Worm (Caenorhabditis elegans) whole organism, L1 larva: Measurements from ENCODE around the gene efn-4.

ENCODE experiments used
- F16B12.6 ChIP-seq: fragments of 150-350 bp; optimal IDR thresholded peaks from 2 replicates; lab custom pipeline; 2014; ENCODE audit warnings: missing biosample characterization, missing genetic modification characterization
- Y116A8C.19 ChIP-seq: sonication (generic microtip); optimal IDR thresholded peaks from 2 replicates; lab custom pipeline; 2016; ENCODE audit warnings: missing compliant biosample characterization, missing genetic modification characterization, borderline replicate concordance
- aha-1 ChIP-seq: fragments of 150-350 bp; optimal IDR thresholded peaks from 2 replicates; lab custom pipeline; 2014; ENCODE audit warnings: missing biosample characterization, missing genetic modification characterization
- alr-1 ChIP-seq: fragments of 200-800 bp; sonication (Bioruptor generic); optimal IDR thresholded peaks from 2 replicates; lab custom pipeline; 2018; ENCODE audit warnings: borderline replicate concordance, mild to moderate bottlenecking, missing genetic modification characterization, missing compliant biosample characterization
- aly-2 ChIP-seq: fragments of 150-350 bp; optimal IDR thresholded peaks from 2 replicates; lab custom pipeline; 2014; ENCODE audit warnings: missing biosample characterization, missing genetic modification characterization
- ama-1 ChIP-seq: fragments of 150-350 bp; optimal IDR thresholded peaks from 2 replicates; lab custom pipeline; 2014
- ceh-8 ChIP-seq: fragments of 200-800 bp; sonication (Bioruptor generic); optimal IDR thresholded peaks from 2 replicates; lab custom pipeline; 2018; ENCODE audit warnings: mild to moderate bottlenecking, missing genetic modification characterization, moderate library complexity, missing compliant biosample characterization
- ceh-88 ChIP-seq: fragments of 200-800 bp; sonication (Bioruptor generic); IDR thresholded peaks from 2 replicates; pipeline ENCODE4 v1.3.6; 2022; ENCODE audit warnings: missing genetic modification characterization, missing compliant biosample characterization
- dsc-1 ChIP-seq: sonication (generic microtip); optimal IDR thresholded peaks from 2 replicates; lab custom pipeline; 2016; ENCODE audit warnings: mild to moderate bottlenecking, missing genetic modification characterization, missing compliant biosample characterization
- efl-1 ChIP-seq, 4 experiments: fragments of 150-350 bp; optimal IDR thresholded peaks in 3 of 4; peaks in 1 of 4; 1 replicate in 1 of 4; 2 replicates in 3 of 4; lab custom pipeline; 2014; ENCODE audit warnings: missing biosample characterization in 2 of 4, missing genetic modification characterization in 2 of 4, missing genetic modification reagents in 2 of 4
- elt-3 ChIP-seq, 6 experiments: fragments of 150-350 bp in 1 of 6; sonication (generic microtip); optimal IDR thresholded peaks; 2 replicates each; lab custom pipeline; 2017 to 2018; ENCODE audit warnings: missing biosample characterization in 6 of 6, missing genetic modification characterization in 6 of 6, inconsistent platforms in 1 of 6
- ets-5 ChIP-seq: fragments of 200-800 bp; sonication (Bioruptor generic); IDR thresholded peaks from 2 replicates; pipeline ENCODE4 v1.3.6; 2022; ENCODE audit warnings: missing genetic modification characterization, missing compliant biosample characterization
- fkh-10 ChIP-seq: sonication (generic microtip); optimal IDR thresholded peaks from 2 replicates; lab custom pipeline; 2017; ENCODE audit warnings: missing biosample characterization, missing genetic modification reagents, missing genetic modification characterization
- fkh-4 ChIP-seq: sonication (generic microtip); optimal IDR thresholded peaks from 2 replicates; lab custom pipeline; 2016; ENCODE audit warnings: missing compliant biosample characterization, missing genetic modification characterization, borderline replicate concordance
- hlh-17 ChIP-seq: fragments of 200-800 bp; sonication (Bioruptor generic); optimal IDR thresholded peaks from 2 replicates; lab custom pipeline; 2018; ENCODE audit warnings: missing genetic modification characterization, mild to moderate bottlenecking, missing compliant biosample characterization, moderate library complexity, borderline replicate concordance
- hlh-4 ChIP-seq: sonication (generic microtip); optimal IDR thresholded peaks from 2 replicates; lab custom pipeline; 2016; ENCODE audit warnings: mild to moderate bottlenecking, missing genetic modification characterization, missing compliant biosample characterization
- irx-1 ChIP-seq: sonication (generic microtip); optimal IDR thresholded peaks from 2 replicates; lab custom pipeline; 2016; ENCODE audit warnings: missing genetic modification characterization, missing compliant biosample characterization
- isw-1 ChIP-seq: fragments of 200-800 bp; sonication (Bioruptor generic); IDR thresholded peaks from 2 replicates; pipeline ENCODE4 v1.3.6; 2022; ENCODE audit warnings: missing genetic modification characterization, missing compliant biosample characterization
- lin-13 ChIP-seq: fragments of 150-350 bp; optimal IDR thresholded peaks from 2 replicates; lab custom pipeline; 2014; ENCODE audit warnings: missing biosample characterization, missing genetic modification reagents, missing genetic modification characterization
- lin-15B ChIP-seq: fragments of 150-350 bp; sonication (generic microtip); optimal IDR thresholded peaks from 3 replicates; lab custom pipeline; 2014; ENCODE audit warnings: missing biosample characterization, missing genetic modification characterization
- lin-35 ChIP-seq, 2 experiments: fragments of 150-350 bp; optimal IDR thresholded peaks; 2 replicates each; lab custom pipeline; 2014; ENCODE audit warnings: missing biosample characterization in 2 of 2, missing genetic modification characterization in 2 of 2, missing genetic modification reagents in 2 of 2
- lin-39 ChIP-seq: fragments of 150-350 bp; optimal IDR thresholded peaks from 2 replicates; lab custom pipeline; 2014; ENCODE audit warnings: missing biosample characterization, missing genetic modification reagents, missing genetic modification characterization
- lsy-2 ChIP-seq, 2 experiments: fragments of 150-350 bp; optimal IDR thresholded peaks; 2 replicates each; lab custom pipeline; 2014; ENCODE audit warnings: missing biosample characterization in 2 of 2, missing genetic modification characterization in 2 of 2
- mab-9 ChIP-seq: fragments of 200-800 bp; sonication (Bioruptor generic); IDR thresholded peaks from 2 replicates; pipeline ENCODE4 v1.3.6; 2022; ENCODE audit warnings: missing genetic modification reagents, missing genetic modification characterization, missing compliant biosample characterization
- mdl-1 ChIP-seq, 2 experiments: fragments of 150-350 bp; optimal IDR thresholded peaks; 2 replicates each; lab custom pipeline; 2014 to 2017; ENCODE audit warnings: missing biosample characterization in 2 of 2, missing genetic modification characterization in 2 of 2, inconsistent platforms in 1 of 2
- mef-2 ChIP-seq: fragments of 150-350 bp; optimal IDR thresholded peaks from 2 replicates; lab custom pipeline; 2014; ENCODE audit warnings: missing biosample characterization, missing genetic modification characterization
- nhr-11 ChIP-seq: fragments of 150-350 bp; optimal IDR thresholded peaks from 2 replicates; lab custom pipeline; 2014; ENCODE audit warnings: missing biosample characterization, missing genetic modification characterization
- nhr-12 ChIP-seq: sonication (generic microtip); optimal IDR thresholded peaks from 2 replicates; lab custom pipeline; 2017; ENCODE audit warnings: missing biosample characterization, missing genetic modification characterization
- nhr-19 ChIP-seq: fragments of 200-800 bp; sonication (Bioruptor generic); conservative IDR thresholded peaks from 2 replicates; pipeline ENCODE4 v1.3.6; 2022; ENCODE audit warnings: missing genetic modification characterization, missing compliant biosample characterization
- nhr-20 ChIP-seq: sonication (generic microtip); optimal IDR thresholded peaks from 2 replicates; lab custom pipeline; 2016; ENCODE audit warnings: mild to moderate bottlenecking, missing genetic modification characterization, missing compliant biosample characterization
- nhr-28 ChIP-seq: fragments of 150-350 bp; optimal IDR thresholded peaks from 2 replicates; lab custom pipeline; 2014; ENCODE audit warnings: missing biosample characterization, missing genetic modification characterization
- nhr-71 ChIP-seq: sonication (generic microtip); optimal IDR thresholded peaks from 2 replicates; lab custom pipeline; 2016; ENCODE audit warnings: mild to moderate bottlenecking, missing genetic modification characterization, moderate library complexity, missing compliant biosample characterization
- nhr-77 ChIP-seq: fragments of 150-350 bp; optimal IDR thresholded peaks from 2 replicates; lab custom pipeline; 2014; ENCODE audit warnings: missing biosample characterization, missing genetic modification characterization
- nhr-84 ChIP-seq: sonication (generic microtip); optimal IDR thresholded peaks from 2 replicates; lab custom pipeline; 2017; ENCODE audit warnings: missing biosample characterization, missing genetic modification characterization
- nhr-85 ChIP-seq: sonication (generic microtip); peaks from one replicate; lab custom pipeline; 2016; ENCODE audit warnings: missing genetic modification characterization, inconsistent platforms, missing compliant biosample characterization
- nhr-90 ChIP-seq: sonication (generic microtip); optimal IDR thresholded peaks from 2 replicates; lab custom pipeline; 2016; ENCODE audit warnings: mild to moderate bottlenecking, missing genetic modification characterization, missing compliant biosample characterization; ENCODE audit not compliant: poor library complexity
- pax-3 ChIP-seq: fragments of 200-800 bp; sonication (Bioruptor generic); optimal IDR thresholded peaks from 2 replicates; lab custom pipeline; 2018; ENCODE audit warnings: mild to moderate bottlenecking, missing genetic modification characterization, moderate library complexity, missing compliant biosample characterization
- pqm-1 ChIP-seq: sonication (generic microtip); optimal IDR thresholded peaks from 3 replicates; lab custom pipeline; 2017; ENCODE audit warnings: missing biosample characterization, missing genetic modification characterization
- rnt-1 ChIP-seq: sonication (generic microtip); optimal IDR thresholded peaks from 2 replicates; lab custom pipeline; 2016; ENCODE audit warnings: mild to moderate bottlenecking, missing genetic modification characterization, moderate library complexity, missing compliant biosample characterization
- skn-1 ChIP-seq: fragments of 150-350 bp; optimal IDR thresholded peaks from 2 replicates; lab custom pipeline; 2014; ENCODE audit warnings: missing biosample characterization, missing genetic modification characterization
- snpc-4 ChIP-seq: fragments of 150-350 bp; optimal IDR thresholded peaks from 2 replicates; lab custom pipeline; 2014; ENCODE audit warnings: missing biosample characterization, missing genetic modification characterization
- snu-23 ChIP-seq: sonication (generic microtip); optimal IDR thresholded peaks from 2 replicates; lab custom pipeline; 2016; ENCODE audit warnings: missing genetic modification characterization, missing compliant biosample characterization
- sox-4 ChIP-seq: sonication (generic microtip); optimal IDR thresholded peaks from 2 replicates; lab custom pipeline; 2016; ENCODE audit warnings: missing genetic modification characterization, missing compliant biosample characterization
- sptf-1 ChIP-seq: fragments of 150-350 bp; optimal IDR thresholded peaks from 2 replicates; lab custom pipeline; 2014; ENCODE audit warnings: missing biosample characterization, missing genetic modification characterization
- tbx-2 ChIP-seq: sonication (generic microtip); optimal IDR thresholded peaks from 2 replicates; lab custom pipeline; 2016; ENCODE audit warnings: missing genetic modification characterization, missing compliant biosample characterization
- tlp-1 ChIP-seq: fragments of 150-350 bp; optimal IDR thresholded peaks from 2 replicates; lab custom pipeline; 2014; ENCODE audit warnings: missing biosample characterization, missing genetic modification characterization
- unc-86 ChIP-seq: sonication (generic microtip); optimal IDR thresholded peaks from 2 replicates; lab custom pipeline; 2016; ENCODE audit warnings: missing genetic modification characterization, missing compliant biosample characterization
- vab-15 ChIP-seq: sonication (generic microtip); optimal IDR thresholded peaks from 2 replicates; lab custom pipeline; 2017; ENCODE audit warnings: missing genotype, mild to moderate bottlenecking, missing genetic modification characterization, missing compliant biosample characterization
- xbp-1 ChIP-seq: sonication (generic microtip); optimal IDR thresholded peaks from 2 replicates; lab custom pipeline; 2016; ENCODE audit warnings: missing genetic modification characterization, missing compliant biosample characterization
- zag-1 ChIP-seq: fragments of 150-350 bp; optimal IDR thresholded peaks from 2 replicates; lab custom pipeline; 2014; ENCODE audit warnings: missing biosample characterization, missing genetic modification characterization
- ztf-4 ChIP-seq: fragments of 150-350 bp; optimal IDR thresholded peaks from 2 replicates; lab custom pipeline; 2014; ENCODE audit warnings: missing biosample characterization, missing genetic modification characterization

Gene efn-4

DNA sequence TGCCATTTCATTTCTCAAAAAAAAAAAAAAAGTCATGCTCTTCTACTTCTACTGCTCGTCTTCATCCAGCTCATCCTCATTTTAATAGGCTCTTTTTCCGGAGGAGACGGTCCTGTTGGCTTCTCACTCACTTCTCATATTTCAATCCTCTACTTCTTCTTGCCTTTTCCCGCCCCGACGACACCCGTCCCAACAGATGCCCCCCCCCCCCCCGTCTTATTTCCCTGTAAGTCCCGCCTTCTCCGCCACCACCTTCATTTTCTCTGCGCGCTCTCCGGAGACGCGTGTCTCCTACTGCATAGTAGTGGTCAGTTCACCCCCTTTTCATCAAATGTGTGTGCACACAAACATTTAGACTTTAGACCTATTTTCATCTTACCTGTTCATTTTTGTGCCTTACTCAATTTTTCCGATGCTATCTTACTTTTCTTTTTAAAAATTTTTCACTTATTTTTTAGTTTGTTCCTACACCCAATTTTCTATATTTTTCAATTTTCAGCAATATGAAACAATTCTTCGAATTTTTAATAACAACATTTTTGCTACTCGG is at the start of gene efn-4:
efn-4 (plus strand) TSS at position 500 of the 550 bp plus-strand sequence.
- no peak for TF ChIP-seq nhr-77
- no peak for TF ChIP-seq nhr-84 (tag; lab: Kevin White, UChicago)
- no peak for TF ChIP-seq nhr-12 (tag; lab: Kevin White, UChicago)
- TF ChIP-seq nhr-28, result no peak
- no peak for TF ChIP-seq dsc-1
- TF ChIP-seq skn-1 (tag; lab: Kevin White, UChicago), result no peak

DNA sequence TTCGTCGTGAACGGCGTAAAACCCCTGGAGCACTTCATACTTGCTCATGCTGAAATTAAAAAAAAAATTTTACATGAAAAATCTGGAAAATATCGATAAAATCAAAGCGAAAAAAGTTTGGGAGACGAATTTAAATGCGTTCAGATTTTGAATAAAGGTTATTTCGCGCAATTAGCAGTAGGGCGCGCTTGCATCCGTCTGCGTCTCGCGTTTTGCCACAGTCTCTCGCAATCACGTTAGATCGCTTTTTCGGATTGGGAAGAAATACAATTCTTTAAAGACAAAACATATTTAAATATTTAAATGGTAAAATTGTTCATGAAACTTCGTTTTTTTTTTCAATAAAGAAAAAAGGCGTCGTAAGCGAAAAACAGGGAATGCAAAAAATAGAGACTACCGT is 39.6 kb upstream of the efn-4 start, which contains the start of gene pig-1:
pig-1 (minus strand) TSS at position 49 of the 400 bp plus-strand sequence.
- TF ChIP-seq rnt-1, result peak; percentile 86
- peak; percentile 45 for TF ChIP-seq irx-1 (tag; lab: Kevin White, UChicago)
- peak; percentile 83 to 85 for TF ChIP-seq lsy-2 (tag; optimal IDR thresholded peaks at IDR 0.05; lab: Kevin White, UChicago)
- peak; percentile 86 for TF ChIP-seq vab-15
- TF ChIP-seq nhr-28, result no peak
- TF ChIP-seq pax-3 (tag; lab: Kevin White, UChicago), result no peak
- TF ChIP-seq snu-23 (GFP tag; lab: Kevin White, UChicago), result peak; percentile 79
- TF ChIP-seq lin-35 (GFP tag; optimal IDR thresholded peaks at IDR 0.05; lab: Kevin White, UChicago), result peak; percentile 87 to 96
- no peak for TF ChIP-seq nhr-77
- peak; percentile 85 for TF ChIP-seq nhr-71 (tag; lab: Kevin White, UChicago)
- peak; percentile 80 for TF ChIP-seq nhr-85 (tag; lab: Kevin White, UChicago)
- peak; percentile 39 for TF ChIP-seq aha-1
- TF ChIP-seq mef-2 (tag; lab: Kevin White, UChicago), result no peak
- peak; percentile 76 for TF ChIP-seq nhr-20
- no peak for TF ChIP-seq fkh-10
- TF ChIP-seq sptf-1 (tag; lab: Kevin White, UChicago), result no peak
- no peak for TF ChIP-seq nhr-11 (tag; lab: Kevin White, UChicago)
- peak; percentile 62 for TF ChIP-seq lin-13 (GFP tag; lab: Kevin White, UChicago)
- TF ChIP-seq efl-1 (optimal IDR thresholded peaks at IDR 0.05; lab: Kevin White, UChicago), result peak; percentile 94 to 97
- TF ChIP-seq efl-1 (GFP tag; optimal IDR thresholded peaks at IDR 0.05 in 1 of 2; lab: Kevin White, UChicago), result peak; percentile 93 to 99
- no peak for TF ChIP-seq hlh-17 (GFP tag; lab: Kevin White, UChicago)
- peak; percentile 77 for TF ChIP-seq tbx-2 (tag; lab: Kevin White, UChicago)
- no peak for TF ChIP-seq fkh-4 (tag; lab: Kevin White, UChicago)
- peak; percentile 60 for TF ChIP-seq unc-86 (tag; lab: Kevin White, UChicago)
- peak; percentile 68 for TF ChIP-seq lin-15B (tag; lab: Kevin White, UChicago)
- TF ChIP-seq hlh-4 (tag; lab: Kevin White, UChicago), result no peak
- TF ChIP-seq tlp-1 (tag; lab: Kevin White, UChicago), result no peak
- peak; percentile 45 for TF ChIP-seq ceh-8 (GFP tag; lab: Kevin White, UChicago)
- peak in 2 of 6 experiments; percentile 36 to 72 for TF ChIP-seq elt-3 (tag; optimal IDR thresholded peaks at IDR 0.05; lab: Kevin White, UChicago)
- no peak for TF ChIP-seq alr-1 (tag; lab: Kevin White, UChicago)
- TF ChIP-seq snpc-4 (tag; lab: Kevin White, UChicago), result peak; percentile 52
- no peak for TF ChIP-seq ets-5 (GFP tag; lab: Robert Waterston, UW)
- peak in 1 of 2 experiments; percentile 83 for TF ChIP-seq mdl-1 (tag; optimal IDR thresholded peaks at IDR 0.05; lab: Kevin White, UChicago)
- peak; percentile 67 for TF ChIP-seq lin-39
- TF ChIP-seq ceh-88 (GFP tag; lab: Robert Waterston, UW), result no peak
- TF ChIP-seq nhr-12 (tag; lab: Kevin White, UChicago), result no peak
- no peak for TF ChIP-seq Y116A8C.19
- no peak for TF ChIP-seq ztf-4
- no peak for TF ChIP-seq pqm-1 (tag; lab: Kevin White, UChicago)
- TF ChIP-seq aly-2 (tag; lab: Kevin White, UChicago), result no peak
- TF ChIP-seq mab-9 (GFP tag; lab: Robert Waterston, UW), result no peak
- TF ChIP-seq xbp-1 (tag; lab: Kevin White, UChicago), result peak; percentile 73
- TF ChIP-seq ama-1, result no peak
- TF ChIP-seq sox-4 (tag; lab: Kevin White, UChicago), result no peak
- peak; percentile 46 for TF ChIP-seq isw-1
- peak; percentile 79 for TF ChIP-seq nhr-90
- no peak for TF ChIP-seq zag-1 (tag; lab: Kevin White, UChicago)
- peak; percentile 80 for TF ChIP-seq nhr-19
- TF ChIP-seq F16B12.6 (tag; lab: Kevin White, UChicago), result peak; percentile 47
